Worm (Caenorhabditis elegans): Measurements from ENCODE around the gene C35C5.8.

The C35C5.8 gene

DNA sequence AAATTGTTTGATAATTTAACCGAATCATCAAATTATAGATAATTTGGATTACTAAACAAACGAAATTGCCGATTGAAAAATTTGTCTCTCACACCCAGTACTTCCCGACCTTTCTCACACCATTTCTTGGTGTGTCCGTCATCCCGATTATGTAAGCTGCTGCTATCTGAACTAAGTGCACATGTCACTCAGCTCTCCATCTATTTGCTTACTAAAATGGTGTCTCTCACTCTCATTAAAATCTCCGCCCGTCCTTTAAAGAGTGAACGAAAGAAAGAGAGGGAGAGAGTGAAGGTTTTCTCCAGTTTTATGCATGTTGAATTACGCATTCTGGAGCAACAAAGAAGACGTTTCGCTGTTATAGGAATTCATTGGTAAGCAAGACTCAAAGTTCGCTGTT lies 21.1 kb downstream of the C35C5.8 start:
- TF ChIP-seq snpc-4 (tag; optimal IDR thresholded peaks at IDR 0.05) = no peak
- no peak for TF ChIP-seq fkh-10 (GFP tag; optimal IDR thresholded peaks at IDR 0.05)

ce11 chrX:11555046-11555445 lies 21.7 kb downstream of the C35C5.8 start:
- no peak for TF ChIP-seq eor-1 (tag; optimal IDR thresholded peaks at IDR 0.05)
- TF ChIP-seq nhr-28 (tag; optimal IDR thresholded peaks at IDR 0.05) = no peak
- TF ChIP-seq unc-62 (GFP tag; optimal IDR thresholded peaks at IDR 0.05) = no peak
- peak; percentile 59 for TF ChIP-seq elt-2 (tag; optimal IDR thresholded peaks at IDR 0.05)
- TF ChIP-seq tbx-2 (tag; optimal IDR thresholded peaks at IDR 0.05) = no peak
- TF ChIP-seq pha-4 (tag; optimal IDR thresholded peaks at IDR 0.05) = peak; percentile 3
- TF ChIP-seq ztf-11 (tag; optimal IDR thresholded peaks at IDR 0.05) = no peak
- no peak for TF ChIP-seq nhr-12 (tag; optimal IDR thresholded peaks at IDR 0.05)
- no peak for TF ChIP-seq ama-1 (optimal IDR thresholded peaks at IDR 0.05)
- TF ChIP-seq nhr-76 (tag; optimal IDR thresholded peaks at IDR 0.05) = no peak
- no peak for TF ChIP-seq ceh-16 (tag; optimal IDR thresholded peaks at IDR 0.05)
- TF ChIP-seq unc-39 (tag; optimal IDR thresholded peaks at IDR 0.05) = no peak
- no peak for TF ChIP-seq daf-12 (tag; optimal IDR thresholded peaks at IDR 0.05)
- no peak for TF ChIP-seq ceh-82 (tag; optimal IDR thresholded peaks at IDR 0.05)
- peak; percentile 26 for TF ChIP-seq pqm-1 (tag; optimal IDR thresholded peaks at IDR 0.05)

DNA sequence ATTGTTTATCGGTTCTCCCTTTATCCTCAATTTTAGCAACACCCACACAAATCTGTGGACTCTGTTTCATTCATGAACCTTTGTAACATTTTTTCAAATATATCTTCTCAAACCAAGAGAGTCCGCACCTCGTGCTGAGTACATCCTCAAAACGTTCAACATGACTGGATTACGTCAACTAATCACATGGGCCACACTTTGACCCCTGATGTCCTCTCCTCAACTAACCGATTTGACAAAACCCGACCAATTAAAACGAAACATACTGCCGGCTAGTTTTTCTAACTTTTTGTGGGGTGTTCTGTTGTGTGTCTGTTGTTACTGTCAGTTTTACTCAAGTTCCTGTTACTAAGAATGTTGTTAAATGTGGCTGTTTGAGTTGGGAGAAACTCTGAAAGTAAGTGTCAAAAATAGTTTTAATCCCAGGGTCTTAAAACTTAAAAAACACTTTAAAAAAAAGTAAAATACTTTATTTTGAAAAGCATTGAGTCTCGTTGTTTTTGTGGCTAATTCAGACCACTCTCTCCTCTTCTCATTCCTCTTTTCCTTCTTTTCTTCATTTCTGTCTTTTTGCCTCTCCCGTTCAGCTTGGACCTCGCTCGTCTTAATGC lies 22.2 kb downstream of the C35C5.8 start:
- TF ChIP-seq nhr-12 (tag; optimal IDR thresholded peaks at IDR 0.05) = no peak
- TF ChIP-seq tbx-2 (tag; optimal IDR thresholded peaks at IDR 0.05) = no peak
- no peak for TF ChIP-seq nhr-67 (tag; optimal IDR thresholded peaks at IDR 0.05)
- no peak for TF ChIP-seq skn-1 (tag; optimal IDR thresholded peaks at IDR 0.05)
- TF ChIP-seq fkh-2 (tag; optimal IDR thresholded peaks at IDR 0.05) = no peak
- TF ChIP-seq ceh-28 (tag; optimal IDR thresholded peaks at IDR 0.05) = no peak
- no peak for TF ChIP-seq sea-2 (GFP tag; optimal IDR thresholded peaks at IDR 0.05)
- TF ChIP-seq pha-4 (tag; optimal IDR thresholded peaks at IDR 0.05) = no peak
- TF ChIP-seq snpc-4 (tag; optimal IDR thresholded peaks at IDR 0.05) = no peak
- no peak for TF ChIP-seq lin-39 (tag; optimal IDR thresholded peaks at IDR 0.05)
- TF ChIP-seq pqm-1 (tag; optimal IDR thresholded peaks at IDR 0.05) = no peak
- TF ChIP-seq nhr-25 (tag; optimal IDR thresholded peaks at IDR 0.05) = no peak
- TF ChIP-seq nhr-76 (tag; optimal IDR thresholded peaks at IDR 0.05) = no peak
- no peak for TF ChIP-seq nhr-237 (tag; optimal IDR thresholded peaks at IDR 0.05)
- TF ChIP-seq unc-39 (tag; optimal IDR thresholded peaks at IDR 0.05) = no peak
- TF ChIP-seq ZK546.5 (tag; optimal IDR thresholded peaks at IDR 0.05) = no peak

DNA sequence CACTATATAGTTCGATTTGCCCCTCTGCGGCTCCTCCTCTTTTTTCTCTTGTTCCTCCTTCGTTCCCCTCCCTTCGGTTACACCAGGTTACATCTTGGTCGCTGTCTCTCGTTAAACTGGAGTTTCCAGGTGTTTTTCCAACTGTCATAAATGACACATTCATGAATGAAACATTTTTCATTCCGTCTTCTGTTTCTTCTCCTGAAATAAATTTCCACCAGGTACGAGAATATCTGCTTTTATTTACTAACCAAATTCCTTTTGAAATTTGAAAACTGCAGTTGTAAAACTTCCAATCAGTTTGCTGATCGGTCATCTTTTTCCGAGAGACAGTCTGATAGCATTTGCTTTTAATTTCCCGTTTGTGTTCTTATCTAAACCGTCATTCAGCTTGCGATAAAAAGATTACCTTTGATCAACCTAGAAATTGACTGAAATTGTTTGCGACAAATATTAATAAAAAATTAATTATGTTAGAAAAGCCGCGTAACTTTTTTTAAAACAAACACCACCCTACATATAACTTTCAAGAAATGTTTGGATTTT lies 22.9 kb downstream of the C35C5.8 start, which contains the start of gene C35C5.10:
TSS of gene C35C5.10 (plus strand) at position 51 of the 546 bp plus-strand sequence.
- TF ChIP-seq pqm-1 (tag; optimal IDR thresholded peaks at IDR 0.05) (peak; percentile 72), elt-2 (tag; optimal IDR thresholded peaks at IDR 0.05) (peak; percentile 72), ztf-4 (tag; optimal IDR thresholded peaks at IDR 0.05) (no peak), tbx-2 (tag; optimal IDR thresholded peaks at IDR 0.05) (no peak), nhr-77 (tag; optimal IDR thresholded peaks at IDR 0.05) (no peak)

DNA sequence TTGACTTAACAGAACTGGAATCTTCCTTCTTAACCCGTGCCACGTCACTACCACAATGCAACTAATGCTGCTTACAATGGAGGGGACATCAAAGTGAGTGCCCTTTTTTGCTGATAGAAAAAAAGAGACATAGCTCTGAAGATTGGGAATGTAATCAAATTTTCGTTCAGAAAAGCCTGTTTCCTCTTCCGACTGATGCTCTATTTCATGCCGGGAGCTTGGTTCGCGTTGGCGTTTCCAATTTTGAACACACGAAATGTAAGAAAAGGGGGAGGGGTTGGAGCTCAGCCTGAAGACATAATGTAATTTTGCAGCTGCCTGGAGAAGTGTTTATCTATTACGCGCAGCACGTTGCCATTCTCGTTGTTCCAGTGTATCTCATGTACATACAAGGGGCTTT lies 24.8 kb downstream of the C35C5.8 start:
- TF ChIP-seq fkh-10 (GFP tag; optimal IDR thresholded peaks at IDR 0.05) = peak; percentile 70
- no peak for TF ChIP-seq fkh-2 (tag; optimal IDR thresholded peaks at IDR 0.05)

DNA sequence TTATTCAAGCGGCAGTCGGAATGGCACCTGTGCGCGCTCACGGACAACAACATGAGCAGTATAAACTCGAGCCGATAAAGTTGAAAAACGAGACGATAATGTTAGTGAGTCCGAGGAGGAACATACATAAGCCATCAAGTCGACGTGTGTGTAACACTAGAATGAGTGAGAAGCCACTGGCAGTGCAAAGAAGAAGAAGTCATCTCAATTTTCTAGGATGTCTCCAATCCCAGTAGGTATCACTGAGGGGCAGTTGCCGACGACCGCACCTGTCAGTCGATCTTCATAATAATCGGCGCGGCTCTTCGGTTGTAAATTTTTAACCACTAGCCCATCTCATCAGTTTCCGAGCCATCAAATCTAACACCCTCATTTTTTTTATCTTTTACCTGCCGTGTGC lies 26.7 kb downstream of the C35C5.8 start:
- TF ChIP-seq ama-1 (optimal IDR thresholded peaks at IDR 0.05) (peak; percentile 31), ceh-82 (tag; optimal IDR thresholded peaks at IDR 0.05) (no peak)

- TF ChIP-seq nhr-12 (tag; optimal IDR thresholded peaks at IDR 0.05) = no peak
- TF ChIP-seq fkh-10 (GFP tag; optimal IDR thresholded peaks at IDR 0.05) = no peak
- TF ChIP-seq elt-1 (tag; optimal IDR thresholded peaks at IDR 0.05) = no peak
- TF ChIP-seq nhr-25 (tag; optimal IDR thresholded peaks at IDR 0.05) = no peak
- TF ChIP-seq fkh-2 (tag; optimal IDR thresholded peaks at IDR 0.05) = no peak
- no peak for TF ChIP-seq pha-4 (tag; optimal IDR thresholded peaks at IDR 0.05)
- no peak for TF ChIP-seq aly-2 (tag; optimal IDR thresholded peaks at IDR 0.05)
- no peak for TF ChIP-seq hmg-11 (tag; optimal IDR thresholded peaks at IDR 0.05)
- no peak for TF ChIP-seq nhr-77 (tag; optimal IDR thresholded peaks at IDR 0.05)
- TF ChIP-seq ZK546.5 (tag; optimal IDR thresholded peaks at IDR 0.05) = no peak
- TF ChIP-seq lsy-12 (tag; optimal IDR thresholded peaks at IDR 0.05) = no peak
- TF ChIP-seq skn-1 (tag; optimal IDR thresholded peaks at IDR 0.05) = no peak
Observed at ce11 chrX:11560615-11561014, 27.2 kb downstream of the C35C5.8 start, which contains the start of gene lev-8. Gene lev-8, plus strand, starts transcription at chrX:11560915.

Data from whole organism, L3 larva.